Worm (Caenorhabditis elegans) whole organism, L4 larva: ENCODE measurements around the gene nhr-111.
A peak's percentile ranks its signal among the peaks of the same experiment; 100 is the strongest.

Experiments
- R02D3.7 ChIP-seq: fragments of 150-350 bp; sonication (generic microtip); optimal IDR thresholded peaks from 3 replicates; lab custom pipeline; 2014; ENCODE audit warnings: missing biosample characterization, missing genetic modification characterization
- Y75B8A.6 ChIP-seq: fragments of 200-800 bp; sonication (Bioruptor generic); IDR thresholded peaks from 2 replicates; pipeline ENCODE4 v1.3.6; 2022; ENCODE audit warnings: missing genetic modification reagents, missing genetic modification characterization, missing compliant biosample characterization
- aha-1 ChIP-seq: fragments of 150-350 bp; peaks from one replicate; lab custom pipeline; 2014; ENCODE audit warnings: missing biosample characterization, missing genetic modification characterization
- arid-1 ChIP-seq: fragments of 200-800 bp; sonication (Bioruptor generic); conservative IDR thresholded peaks from 2 replicates; pipeline ENCODE4 v1.3.6; 2022; ENCODE audit warnings: missing genetic modification reagents, missing genetic modification characterization, missing compliant biosample characterization
- attf-4 ChIP-seq: sonication (generic microtip); optimal IDR thresholded peaks from 3 replicates; lab custom pipeline; 2017; ENCODE audit warnings: missing biosample characterization, missing genetic modification characterization
- ceh-44 ChIP-seq: fragments of 200-800 bp; sonication (Bioruptor generic); IDR thresholded peaks from 2 replicates; pipeline ENCODE4 v1.3.6; 2022; ENCODE audit warnings: missing genetic modification reagents, missing genetic modification characterization, missing compliant biosample characterization
- daf-12 ChIP-seq: fragments of 150-350 bp; optimal IDR thresholded peaks from 2 replicates; lab custom pipeline; 2014; ENCODE audit warnings: missing biosample characterization, missing genetic modification reagents, missing genetic modification characterization
- daf-16 ChIP-seq, 3 experiments: sonication (generic microtip); optimal IDR thresholded peaks; 2 replicates each; lab custom pipeline; 2016 to 2017; ENCODE audit warnings: missing genetic modification characterization in 3 of 3, missing genetic modification reagents in 3 of 3, mild to moderate bottlenecking in 2 of 3, missing compliant biosample characterization in 2 of 3, missing biosample characterization in 1 of 3, moderate library complexity in 1 of 3
- dmd-6 ChIP-seq: fragments of 200-800 bp; sonication (Bioruptor generic); IDR thresholded peaks from 2 replicates; pipeline ENCODE4 v1.3.6; 2022; ENCODE audit warnings: missing genetic modification reagents, missing genetic modification characterization, missing compliant biosample characterization
- dve-1 ChIP-seq: sonication (generic microtip); optimal IDR thresholded peaks from 2 replicates; lab custom pipeline; 2017; ENCODE audit warnings: antibody characterized with exemption, mild to moderate bottlenecking, missing genetic modification characterization, missing compliant biosample characterization; ENCODE audit not compliant: insufficient read depth
- hif-1 ChIP-seq, 2 experiments: sonication (generic microtip); optimal IDR thresholded peaks; 2 replicates each; lab custom pipeline; 2016 to 2017; ENCODE audit warnings: missing compliant biosample characterization in 2 of 2, missing genetic modification characterization in 2 of 2, missing genetic modification reagents in 2 of 2, missing genotype in 2 of 2, mild to moderate bottlenecking in 1 of 2
- hlh-30 ChIP-seq: sonication (generic microtip); optimal IDR thresholded peaks from 2 replicates; lab custom pipeline; 2017; ENCODE audit warnings: antibody characterized with exemption, mild to moderate bottlenecking, missing genetic modification characterization, missing compliant biosample characterization; ENCODE audit not compliant: insufficient read depth
- hmg-1.1 ChIP-seq: fragments of 200-800 bp; sonication (Bioruptor generic); IDR thresholded peaks from 2 replicates; pipeline ENCODE4 v1.3.6; 2022; ENCODE audit warnings: missing genetic modification reagents, missing genetic modification characterization, missing compliant biosample characterization
- lim-7 ChIP-seq: fragments of 200-800 bp; sonication (Bioruptor generic); IDR thresholded peaks from 2 replicates; pipeline ENCODE4 v1.3.6; 2022; ENCODE audit warnings: missing genetic modification characterization, missing compliant biosample characterization
- lin-1 ChIP-seq: fragments of 200-800 bp; sonication (Bioruptor generic); IDR thresholded peaks from 2 replicates; pipeline ENCODE4 v1.3.6; 2022; ENCODE audit warnings: missing genetic modification reagents, missing genetic modification characterization, missing compliant biosample characterization
- lin-13 ChIP-seq: fragments of 150-350 bp; optimal IDR thresholded peaks from 2 replicates; lab custom pipeline; 2014; ENCODE audit warnings: missing biosample characterization, missing genetic modification reagents, missing genetic modification characterization
- lin-38 ChIP-seq: fragments of 200-800 bp; sonication (Bioruptor generic); IDR thresholded peaks from 2 replicates; pipeline ENCODE4 v1.3.6; 2022; ENCODE audit warnings: missing genetic modification reagents, missing genetic modification characterization, missing compliant biosample characterization
- madf-5 ChIP-seq, 2 experiments: fragments of 200-800 bp; sonication (Bioruptor generic); IDR thresholded peaks; 2 replicates each; pipeline ENCODE4 v1.3.6; 2022; ENCODE audit warnings: missing compliant biosample characterization in 2 of 2, missing genetic modification characterization in 2 of 2
- mxl-3 ChIP-seq: fragments of 200-800 bp; sonication (Bioruptor generic); optimal IDR thresholded peaks from 2 replicates; lab custom pipeline; 2018; ENCODE audit warnings: mild to moderate bottlenecking, missing genetic modification characterization, missing compliant biosample characterization
- nhr-10 ChIP-seq: fragments of 150-350 bp; optimal IDR thresholded peaks from 2 replicates; lab custom pipeline; 2014; ENCODE audit warnings: missing biosample characterization, missing genetic modification characterization
- nhr-102 ChIP-seq: sonication (generic microtip); optimal IDR thresholded peaks from 2 replicates; lab custom pipeline; 2016; ENCODE audit warnings: mild to moderate bottlenecking, missing genetic modification characterization, moderate library complexity, missing compliant biosample characterization
- nhr-11 ChIP-seq: fragments of 150-350 bp; optimal IDR thresholded peaks from 2 replicates; lab custom pipeline; 2014; ENCODE audit warnings: missing biosample characterization, missing genetic modification characterization
- nhr-25 ChIP-seq: sonication (generic microtip); optimal IDR thresholded peaks from 2 replicates; lab custom pipeline; 2017; ENCODE audit warnings: missing genetic modification characterization, mild to moderate bottlenecking, missing compliant biosample characterization, antibody characterized with exemption, moderate library complexity, borderline replicate concordance; ENCODE audit not compliant: insufficient read depth
- nhr-28 ChIP-seq: fragments of 150-350 bp; optimal IDR thresholded peaks from 2 replicates; lab custom pipeline; 2014; ENCODE audit warnings: missing biosample characterization, missing genetic modification characterization
- pqm-1 ChIP-seq: sonication (generic microtip); optimal IDR thresholded peaks from 2 replicates; lab custom pipeline; 2017; ENCODE audit warnings: missing biosample characterization, missing genetic modification characterization
- sdz-12 ChIP-seq: fragments of 200-800 bp; sonication (Bioruptor generic); optimal IDR thresholded peaks from 2 replicates; lab custom pipeline; 2018; ENCODE audit warnings: mild to moderate bottlenecking, missing genetic modification characterization, missing compliant biosample characterization
- set-16 ChIP-seq: fragments of 200-800 bp; sonication (Bioruptor generic); IDR thresholded peaks from 2 replicates; pipeline ENCODE4 v1.3.6; 2022; ENCODE audit warnings: missing genetic modification reagents, missing genetic modification characterization, missing compliant biosample characterization
- snpc-1.2 ChIP-seq: fragments of 200-800 bp; sonication (Bioruptor generic); IDR thresholded peaks from 2 replicates; pipeline ENCODE4 v1.3.6; 2022; ENCODE audit warnings: missing genetic modification reagents, missing genetic modification characterization, missing compliant biosample characterization
- snpc-4 ChIP-seq: fragments of 150-350 bp; optimal IDR thresholded peaks from 2 replicates; lab custom pipeline; 2014; ENCODE audit warnings: missing biosample characterization, missing genetic modification characterization
- tag-97 ChIP-seq: fragments of 200-800 bp; sonication (Bioruptor generic); IDR thresholded peaks from 2 replicates; pipeline ENCODE4 v1.3.6; 2022; ENCODE audit warnings: missing genetic modification characterization, missing compliant biosample characterization
- tra-1 ChIP-seq: fragments of 200-800 bp; sonication (Bioruptor generic); IDR thresholded peaks from 2 replicates; pipeline ENCODE4 v1.3.6; 2022; ENCODE audit warnings: missing genetic modification reagents, missing genetic modification characterization, missing compliant biosample characterization
- unc-62 ChIP-seq, 3 experiments: fragments of 150-350 bp in 1 of 3; sonication (generic microtip); optimal IDR thresholded peaks in 2 of 3; peaks in 1 of 3; 1 replicate in 1 of 3; 2 replicates in 2 of 3; lab custom pipeline; 2014 to 2017; ENCODE audit warnings: missing biosample characterization in 3 of 3, missing genetic modification characterization in 3 of 3, missing genetic modification reagents in 3 of 3, missing genotype in 1 of 3
- zfp-3 ChIP-seq: fragments of 200-800 bp; sonication (Bioruptor generic); conservative IDR thresholded peaks from 2 replicates; pipeline ENCODE4 v1.3.6; 2022; ENCODE audit warnings: missing genetic modification reagents, missing genetic modification characterization, missing compliant biosample characterization

The nhr-111 gene

DNA sequence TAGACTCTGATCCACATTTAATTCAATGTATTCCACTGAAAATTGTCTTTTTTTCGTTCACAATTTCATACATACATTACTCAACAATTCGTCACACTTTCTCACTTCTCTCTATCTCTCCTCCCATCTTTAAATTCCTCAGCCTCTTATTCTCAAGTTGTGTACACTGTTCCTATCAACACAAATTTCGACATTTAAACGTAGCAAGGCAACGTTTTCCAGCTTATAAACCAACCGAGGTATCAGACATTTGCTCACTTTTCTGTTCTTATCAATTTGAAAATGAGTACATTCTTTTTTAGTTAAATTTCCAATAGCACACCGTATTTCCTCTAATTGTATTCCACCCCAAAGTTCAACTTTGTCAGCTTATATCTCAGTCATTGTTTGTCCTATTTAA is 3.7 kb downstream of the nhr-111 start, which contains the start of gene skr-3:
skr-3 (plus strand) TSS at position 163 of the 400 bp plus-strand sequence.
- TF ChIP-seq madf-5 (GFP tag; IDR thresholded peaks at IDR 0.05; lab: Robert Waterston, UW): no peak
- peak; percentile 61 for TF ChIP-seq nhr-28 (tag; lab: Kevin White, UChicago)
- peak; percentile 49; the same call in 1 of the 2 replicates for TF ChIP-seq dmd-6
- TF ChIP-seq mxl-3 (GFP tag; lab: Kevin White, UChicago): no peak
- peak; percentile 45 for TF ChIP-seq dve-1
- TF ChIP-seq R02D3.7 (tag; lab: Kevin White, UChicago): no peak
- no peak for TF ChIP-seq tag-97 (GFP tag; lab: Robert Waterston, UW)
- 0 out of 2 replicates have a peak, but pooled peaks have one; percentile 49 for TF ChIP-seq tra-1 (GFP tag; lab: Robert Waterston, UW)
- TF ChIP-seq unc-62 (GFP tag; optimal IDR thresholded peaks at IDR 0.05 in 1 of 2; lab: Kevin White, UChicago): peak in 1 of 2 experiments; percentile 14
- no peak for TF ChIP-seq unc-62 (tag; optimal IDR thresholded peaks at IDR 0.05; lab: Kevin White, UChicago)
- no peak for TF ChIP-seq Y75B8A.6 (GFP tag; lab: Robert Waterston, UW)
- peak; percentile 54 for TF ChIP-seq pqm-1 (tag; lab: Kevin White, UChicago)
- no peak for TF ChIP-seq daf-16 (GFP tag; optimal IDR thresholded peaks at IDR 0.05; lab: Kevin White, UChicago)
- peak; percentile 66 for TF ChIP-seq daf-16 (tag; optimal IDR thresholded peaks at IDR 0.05; lab: Kevin White, UChicago)
- TF ChIP-seq snpc-1.2 (GFP tag; lab: Robert Waterston, UW): no peak

DNA sequence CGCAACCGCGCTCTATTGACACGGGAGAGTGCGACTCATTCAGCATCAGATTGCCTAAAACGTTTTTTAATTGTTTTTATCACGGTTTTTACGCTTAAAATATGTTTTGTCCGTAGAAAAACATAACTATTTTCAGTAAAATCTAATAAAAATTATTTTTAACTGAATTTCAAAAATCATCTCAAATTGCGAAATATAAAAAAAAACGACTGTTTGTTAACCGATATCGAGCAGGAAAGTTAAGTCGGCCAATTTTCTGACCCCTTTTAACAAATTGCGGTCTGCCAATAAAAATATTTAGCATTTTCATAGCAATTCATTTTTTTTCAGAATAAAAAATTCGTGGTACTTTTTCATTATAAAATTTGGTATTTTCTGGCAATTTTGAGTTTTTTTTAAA is 4.1 kb downstream of the nhr-111 start:
- no peak for TF ChIP-seq nhr-102
- TF ChIP-seq nhr-25 (tag; lab: Kevin White, UChicago): no peak
- no peak for TF ChIP-seq lim-7 (GFP tag; lab: Robert Waterston, UW)
- peak; percentile 78 for TF ChIP-seq aha-1 (tag; lab: Kevin White, UChicago)
- TF ChIP-seq, all 104 proteins: peak for 1

DNA sequence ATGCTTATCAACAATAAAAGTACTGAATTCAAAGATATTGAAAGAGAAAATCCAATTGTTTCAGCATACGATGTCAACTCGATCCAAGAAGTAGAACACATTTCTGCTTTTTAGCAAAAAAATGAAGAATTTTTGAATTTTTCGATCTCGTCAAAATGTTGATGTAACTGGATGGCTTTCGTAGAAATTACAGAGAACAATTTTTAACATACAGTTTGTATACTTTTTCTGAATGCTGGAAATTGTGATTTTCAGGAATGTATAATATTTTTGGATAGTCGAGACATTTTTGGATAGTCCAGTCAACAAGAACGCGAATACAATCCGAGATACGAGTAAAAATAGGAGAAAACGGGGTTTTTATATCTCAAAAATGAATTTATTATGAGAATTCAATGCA is 6.0 kb downstream of the nhr-111 start, which contains the start of gene str-103:
str-103 (minus strand) TSS at position 101 of the 400 bp plus-strand sequence.
- TF ChIP-seq nhr-11 (tag; lab: Kevin White, UChicago) (no peak), lin-13 (GFP tag; lab: Kevin White, UChicago) (no peak), pqm-1 (tag; lab: Kevin White, UChicago) (no peak), dmd-6 (no peak), snpc-4 (tag; lab: Kevin White, UChicago) (no peak), hif-1 (tag; optimal IDR thresholded peaks at IDR 0.05; lab: Kevin White, UChicago) (no peak), hlh-30 (tag; lab: Kevin White, UChicago) (no peak), ceh-44 (no peak), arid-1 (no peak)

DNA sequence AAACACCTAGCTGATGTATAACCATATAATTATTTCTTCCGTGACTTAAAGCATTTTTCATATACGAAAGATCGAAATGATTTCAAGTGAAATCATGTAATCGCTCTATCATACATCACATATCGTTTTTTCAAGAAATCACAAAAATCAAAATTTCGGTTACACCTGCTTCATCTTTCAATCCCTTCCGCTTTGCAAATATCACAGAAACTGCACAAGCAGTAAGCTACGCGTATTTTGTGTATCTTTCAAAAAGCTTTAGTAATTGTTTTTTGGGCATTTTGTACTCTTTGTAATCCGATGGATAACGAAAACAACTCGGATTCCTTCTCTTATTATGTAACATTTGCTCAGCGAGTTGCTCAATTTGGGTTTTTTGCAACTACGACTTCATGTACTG is 9.3 kb downstream of the nhr-111 start, which contains the start of gene str-25:
str-25 (plus strand) TSS at position 301 of the 400 bp plus-strand sequence.
- TF ChIP-seq sdz-12 (GFP tag; lab: Kevin White, UChicago) (no peak), daf-12 (tag; lab: Kevin White, UChicago) (no peak), zfp-3 (GFP tag; lab: Robert Waterston, UW) (no peak), nhr-10 (tag; lab: Kevin White, UChicago) (no peak), attf-4 (no peak), hmg-1.1 (GFP tag; lab: Robert Waterston, UW) (no peak), set-16 (GFP tag; lab: Robert Waterston, UW) (no peak), lin-1 (GFP tag; lab: Robert Waterston, UW) (no peak), lin-38 (GFP tag; lab: Robert Waterston, UW) (no peak), nhr-11 (tag; lab: Kevin White, UChicago) (no peak), arid-1 (no peak)
